Worm (Caenorhabditis elegans) whole organism, mixed stage, embryonic: ENCODE measurements around the gene C55C3.6.

Source experiments
- M03D4.4 ChIP-seq: sonication (generic microtip); optimal IDR thresholded peaks from 2 replicates; lab custom pipeline; 2017; ENCODE audit warnings: mild to moderate bottlenecking, missing genetic modification characterization, missing compliant biosample characterization
- bed-3 ChIP-seq: fragments of 200-800 bp; sonication (Bioruptor generic); optimal IDR thresholded peaks from 3 replicates; lab custom pipeline; 2018; ENCODE audit warnings: mild to moderate bottlenecking, missing genetic modification characterization, moderate library complexity, missing compliant biosample characterization
- blmp-1 ChIP-seq: fragments of 150-350 bp; optimal IDR thresholded peaks from 2 replicates; lab custom pipeline; 2014; ENCODE audit warnings: missing biosample characterization, missing genetic modification characterization
- ceh-43 ChIP-seq: fragments of 200-800 bp; sonication (Bioruptor generic); optimal IDR thresholded peaks from 2 replicates; lab custom pipeline; 2018; ENCODE audit warnings: mild to moderate bottlenecking, missing genetic modification characterization, moderate library complexity, missing compliant biosample characterization
- ceh-83 ChIP-seq: fragments of 200-800 bp; sonication (Bioruptor generic); optimal IDR thresholded peaks from 2 replicates; lab custom pipeline; 2018; ENCODE audit warnings: mild to moderate bottlenecking, missing genetic modification characterization, missing compliant biosample characterization
- ces-1 ChIP-seq: fragments of 150-350 bp; optimal IDR thresholded peaks from 2 replicates; lab custom pipeline; 2014; ENCODE audit warnings: missing biosample characterization, missing genetic modification reagents, missing genetic modification characterization
- cnd-1 ChIP-seq: fragments of 200-800 bp; sonication (Bioruptor generic); optimal IDR thresholded peaks from 2 replicates; lab custom pipeline; 2018; ENCODE audit warnings: mild to moderate bottlenecking, missing genetic modification characterization, missing compliant biosample characterization
- drap-1 ChIP-seq: fragments of 200-800 bp; sonication (Bioruptor generic); optimal IDR thresholded peaks from 3 replicates; lab custom pipeline; 2018; ENCODE audit warnings: mild to moderate bottlenecking, missing genetic modification characterization, missing compliant biosample characterization
- elt-1 ChIP-seq: sonication (generic microtip); optimal IDR thresholded peaks from 2 replicates; lab custom pipeline; 2017; ENCODE audit warnings: missing genetic modification characterization, mild to moderate bottlenecking, missing compliant biosample characterization, antibody characterized with exemption, moderate library complexity, borderline replicate concordance; ENCODE audit not compliant: insufficient read depth
- elt-3 ChIP-seq: fragments of 150-350 bp; optimal IDR thresholded peaks from 2 replicates; lab custom pipeline; 2014; ENCODE audit warnings: missing biosample characterization, missing genetic modification characterization
- flh-1 ChIP-seq: fragments of 200-800 bp; sonication (Bioruptor generic); optimal IDR thresholded peaks from 2 replicates; lab custom pipeline; 2018; ENCODE audit warnings: mild to moderate bottlenecking, missing genetic modification characterization, moderate library complexity, missing compliant biosample characterization
- ham-2 ChIP-seq: fragments of 200-800 bp; sonication (Bioruptor generic); optimal IDR thresholded peaks from 2 replicates; lab custom pipeline; 2018; ENCODE audit warnings: mild to moderate bottlenecking, missing genetic modification characterization, missing compliant biosample characterization
- hlh-1 ChIP-seq: fragments of 150-350 bp; optimal IDR thresholded peaks from 2 replicates; lab custom pipeline; 2014; ENCODE audit warnings: missing biosample characterization, missing genetic modification reagents, missing genetic modification characterization
- lin-13 ChIP-seq: fragments of 150-350 bp; optimal IDR thresholded peaks from 2 replicates; lab custom pipeline; 2014; ENCODE audit warnings: missing biosample characterization, missing genetic modification characterization
- lin-32 ChIP-seq: fragments of 200-800 bp; sonication (Bioruptor generic); optimal IDR thresholded peaks from 2 replicates; lab custom pipeline; 2018; ENCODE audit warnings: mild to moderate bottlenecking, missing genetic modification characterization, missing compliant biosample characterization
- lsy-2 ChIP-seq: fragments of 150-350 bp; optimal IDR thresholded peaks from 2 replicates; lab custom pipeline; 2014; ENCODE audit warnings: missing biosample characterization, missing genetic modification characterization
- mab-5 ChIP-seq: fragments of 150-350 bp; optimal IDR thresholded peaks from 2 replicates; lab custom pipeline; 2014; ENCODE audit warnings: missing biosample characterization, missing genetic modification characterization
- mep-1 ChIP-seq: fragments of 150-350 bp; optimal IDR thresholded peaks from 2 replicates; lab custom pipeline; 2017; ENCODE audit warnings: missing biosample characterization, missing genetic modification reagents, missing genetic modification characterization, inconsistent platforms
- mls-2 ChIP-seq: sonication (generic microtip); optimal IDR thresholded peaks from 2 replicates; lab custom pipeline; 2016; ENCODE audit warnings: mild to moderate bottlenecking, missing genetic modification characterization, moderate library complexity, missing compliant biosample characterization
- nhr-12 ChIP-seq: fragments of 150-350 bp; optimal IDR thresholded peaks from 2 replicates; lab custom pipeline; 2014; ENCODE audit warnings: missing biosample characterization, missing genetic modification characterization
- nhr-237 ChIP-seq: fragments of 150-350 bp; optimal IDR thresholded peaks from 2 replicates; lab custom pipeline; 2014; ENCODE audit warnings: missing biosample characterization, missing genetic modification characterization
- nhr-28 ChIP-seq: fragments of 150-350 bp; optimal IDR thresholded peaks from 2 replicates; lab custom pipeline; 2014; ENCODE audit warnings: missing biosample characterization, missing genetic modification characterization
- nhr-76 ChIP-seq: sonication (generic microtip); optimal IDR thresholded peaks from 2 replicates; lab custom pipeline; 2017; ENCODE audit warnings: missing biosample characterization, missing genetic modification characterization
- pha-4 ChIP-seq: fragments of 150-350 bp; optimal IDR thresholded peaks from 2 replicates; lab custom pipeline; 2018; ENCODE audit warnings: missing biosample characterization, missing genetic modification reagents, missing genetic modification characterization
- sem-2 ChIP-seq: fragments of 200-800 bp; sonication (Bioruptor generic); optimal IDR thresholded peaks from 2 replicates; lab custom pipeline; 2018; ENCODE audit warnings: mild to moderate bottlenecking, missing genetic modification characterization, missing compliant biosample characterization
- snpc-4 ChIP-seq: fragments of 150-350 bp; optimal IDR thresholded peaks from 2 replicates; lab custom pipeline; 2014; ENCODE audit warnings: missing biosample characterization, missing genetic modification characterization
- sptf-1 ChIP-seq: sonication (generic microtip); optimal IDR thresholded peaks from 2 replicates; lab custom pipeline; 2017; ENCODE audit warnings: mild to moderate bottlenecking, missing genetic modification characterization, moderate library complexity, missing compliant biosample characterization
- tbx-8 ChIP-seq: fragments of 200-800 bp; sonication (Bioruptor generic); optimal IDR thresholded peaks from 2 replicates; lab custom pipeline; 2018; ENCODE audit warnings: mild to moderate bottlenecking, missing genetic modification characterization, moderate library complexity, missing compliant biosample characterization
- unc-39 ChIP-seq: fragments of 150-350 bp; optimal IDR thresholded peaks from 2 replicates; lab custom pipeline; 2014; ENCODE audit warnings: missing biosample characterization, missing genetic modification characterization
- unc-62 ChIP-seq: fragments of 150-350 bp; optimal IDR thresholded peaks from 2 replicates; lab custom pipeline; 2014; ENCODE audit warnings: missing biosample characterization, missing genetic modification reagents, missing genetic modification characterization
- zip-8 ChIP-seq: fragments of 150-350 bp; optimal IDR thresholded peaks from 2 replicates; lab custom pipeline; 2014; ENCODE audit warnings: missing biosample characterization, missing genetic modification characterization
- ztf-11 ChIP-seq: fragments of 150-350 bp; optimal IDR thresholded peaks from 2 replicates; lab custom pipeline; 2014; ENCODE audit warnings: missing biosample characterization, missing genetic modification characterization

Gene C55C3.6

DNA sequence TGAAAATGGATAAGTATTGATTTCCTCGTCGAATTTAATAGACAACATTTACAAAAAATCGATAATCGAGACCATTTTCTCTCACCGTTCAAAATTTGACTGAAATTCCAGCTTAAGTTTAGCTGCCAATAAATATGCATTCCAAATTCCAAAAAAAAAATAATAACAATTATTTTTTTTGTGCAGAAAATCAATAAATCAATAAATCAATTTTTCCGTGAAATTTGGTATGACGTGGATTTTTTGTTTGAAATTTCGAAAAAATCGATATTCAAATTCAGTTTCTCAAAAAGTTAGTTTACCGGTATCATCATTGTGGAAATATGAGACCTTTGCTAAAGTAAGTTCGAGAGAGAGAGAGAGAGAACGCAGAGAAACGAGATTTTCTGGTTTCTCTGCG lies 2.0 kb downstream of the C55C3.6 start, which contains the start of gene C55C3.3:
Gene C55C3.3, plus strand, starts transcription at position 274 of the 400 bp plus-strand sequence.
- TF ChIP-seq snpc-4 (tag; lab: Kevin White, UChicago) (no peak), ceh-83 (GFP tag; lab: Kevin White, UChicago) (no peak), hlh-1 (no peak), nhr-76 (tag; lab: Kevin White, UChicago) (no peak), nhr-237 (no peak), ces-1 (GFP tag; lab: Kevin White, UChicago) (no peak), cnd-1 (no peak), mep-1 (tag; lab: Kevin White, UChicago) (no peak), M03D4.4 (tag; lab: Kevin White, UChicago) (no peak), elt-3 (no peak), ztf-11 (no peak)

DNA sequence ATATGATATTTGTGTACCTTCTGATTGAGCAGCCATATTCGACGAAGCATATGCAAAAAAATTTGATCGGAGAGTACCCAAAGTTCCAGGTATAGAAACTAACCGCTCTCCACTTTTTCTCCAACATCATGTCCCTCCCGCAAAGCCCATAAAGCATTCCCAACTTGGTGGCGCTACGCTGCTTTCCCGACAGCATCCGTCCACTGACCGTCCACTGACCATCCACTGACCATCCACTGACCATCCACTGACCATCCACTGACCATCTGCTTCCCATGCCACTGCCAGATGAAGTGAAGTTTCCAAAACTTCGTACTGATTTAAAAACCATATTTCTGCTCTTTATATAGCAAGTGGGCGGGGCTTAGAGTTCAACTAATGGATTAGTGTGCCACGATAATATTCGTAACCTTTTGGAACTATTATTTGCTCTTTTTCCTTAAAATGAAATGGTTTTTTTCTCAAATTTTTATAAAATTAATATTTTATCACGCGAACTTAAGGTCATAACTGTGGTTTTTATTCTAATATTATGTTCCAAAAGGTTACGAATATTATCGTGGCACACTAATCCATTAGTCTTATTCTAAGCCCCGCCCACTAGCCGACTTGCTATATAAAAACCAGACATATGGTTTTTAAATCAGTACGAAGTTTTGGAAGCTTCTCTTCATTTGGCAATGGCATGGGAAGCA lies 7.5 kb downstream of the C55C3.6 start, which contains the start of gene C55C3.8:
Gene C55C3.8, plus strand, starts transcription at position 645 of the 695 bp plus-strand sequence.
- TF ChIP-seq pha-4 (tag; lab: Kevin White, UChicago) (no peak), drap-1 (GFP tag; lab: Kevin White, UChicago) (no peak), nhr-12 (tag; lab: Kevin White, UChicago) (no peak), ceh-83 (GFP tag; lab: Kevin White, UChicago) (no peak), lin-13 (tag; lab: Kevin White, UChicago) (no peak), nhr-76 (tag; lab: Kevin White, UChicago) (no peak), nhr-28 (no peak), ham-2 (no peak), unc-62 (no peak), tbx-8 (GFP tag; lab: Kevin White, UChicago) (no peak), sptf-1 (no peak), elt-1 (tag; lab: Kevin White, UChicago) (no peak), mls-2 (tag; lab: Kevin White, UChicago) (no peak), flh-1 (GFP tag; lab: Kevin White, UChicago) (no peak), unc-39 (tag; lab: Kevin White, UChicago) (no peak), zip-8 (no peak), ceh-43 (no peak), bed-3 (GFP tag; lab: Kevin White, UChicago) (no peak)

ce11 chrIV:5700372-5700771 lies 17.4 kb downstream of the C55C3.6 start:
- TF ChIP-seq elt-1 (tag; lab: Kevin White, UChicago) (peak; percentile 67), blmp-1 (peak; percentile 63), ceh-43 (no peak), ham-2 (peak; percentile 16), elt-3 (no peak), mls-2 (tag; lab: Kevin White, UChicago) (no peak), ces-1 (GFP tag; lab: Kevin White, UChicago) (no peak), lin-32 (GFP tag; lab: Kevin White, UChicago) (no peak), hlh-1 (no peak), unc-62 (peak; percentile 82), lsy-2 (tag; lab: Kevin White, UChicago) (no peak)

DNA sequence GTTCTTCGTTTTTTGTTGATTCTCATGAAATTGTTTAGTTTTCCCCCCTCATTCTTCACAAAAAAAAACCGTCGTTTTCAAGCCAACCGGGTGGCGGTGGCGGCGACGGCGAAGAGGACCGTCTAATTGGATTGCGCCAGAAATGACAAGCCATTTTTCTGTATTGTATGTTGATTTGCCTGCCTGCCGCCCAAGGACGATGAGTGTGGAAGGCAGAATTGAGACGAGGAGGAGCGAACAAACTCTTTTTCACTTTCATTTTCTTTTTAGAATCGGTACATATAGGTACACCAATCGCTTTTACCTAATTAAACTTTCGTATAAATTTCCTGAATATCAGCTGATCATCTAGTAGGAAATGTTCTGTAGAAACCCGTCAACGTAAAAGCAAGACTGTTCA lies 18.7 kb downstream of the C55C3.6 start:
- no peak for TF ChIP-seq nhr-12 (tag; lab: Kevin White, UChicago)
- TF ChIP-seq ham-2: peak; percentile 1
- TF ChIP-seq lsy-2 (tag; lab: Kevin White, UChicago): no peak

ce11 chrIV:5703443-5703842 lies 20.5 kb downstream of the C55C3.6 start, which contains the start of the genes C55C3.73 and perm-5:
C55C3.73 (minus strand) TSS chrIV:5703451.
perm-5 (minus strand) TSS chrIV:5703468.
- TF ChIP-seq ceh-83 (GFP tag; lab: Kevin White, UChicago) (no peak), elt-1 (tag; lab: Kevin White, UChicago) (no peak), pha-4 (tag; lab: Kevin White, UChicago) (no peak), mab-5 (tag; lab: Kevin White, UChicago) (no peak), nhr-76 (tag; lab: Kevin White, UChicago) (no peak), flh-1 (GFP tag; lab: Kevin White, UChicago) (no peak), lin-32 (GFP tag; lab: Kevin White, UChicago) (no peak), blmp-1 (no peak), lsy-2 (tag; lab: Kevin White, UChicago) (no peak), ceh-43 (no peak), snpc-4 (tag; lab: Kevin White, UChicago) (no peak), sem-2 (GFP tag; lab: Kevin White, UChicago) (no peak), ham-2 (no peak), hlh-1 (no peak), ztf-11 (no peak), nhr-237 (no peak), unc-39 (tag; lab: Kevin White, UChicago) (no peak), nhr-12 (tag; lab: Kevin White, UChicago) (no peak)
